Worm (Caenorhabditis elegans) whole organism, L3 larva: ENCODE data around the gene F19B10.6.

Experiments used
- aly-2 ChIP-seq: fragments of 150-350 bp; optimal IDR thresholded peaks from 2 replicates; lab custom pipeline; 2014; ENCODE audit warnings: missing biosample characterization, missing genetic modification characterization
- ama-1 ChIP-seq: fragments of 150-350 bp; optimal IDR thresholded peaks from 2 replicates; lab custom pipeline; 2018
- ceh-82 ChIP-seq: fragments of 150-350 bp; optimal IDR thresholded peaks from 2 replicates; lab custom pipeline; 2014; ENCODE audit warnings: missing biosample characterization, missing genetic modification characterization
- fkh-10 ChIP-seq: sonication (generic microtip); optimal IDR thresholded peaks from 2 replicates; lab custom pipeline; 2017; ENCODE audit warnings: missing biosample characterization, missing genetic modification reagents, missing genetic modification characterization
- lin-39 ChIP-seq: fragments of 150-350 bp; optimal IDR thresholded peaks from 2 replicates; lab custom pipeline; 2018; ENCODE audit warnings: missing biosample characterization, missing genetic modification reagents, missing genetic modification characterization
- nhr-25 ChIP-seq: sonication (generic microtip); optimal IDR thresholded peaks from 2 replicates; lab custom pipeline; 2017; ENCODE audit warnings: missing biosample characterization, missing genetic modification characterization
- nhr-28 ChIP-seq: fragments of 150-350 bp; optimal IDR thresholded peaks from 2 replicates; lab custom pipeline; 2014; ENCODE audit warnings: missing biosample characterization, missing genetic modification characterization
- nhr-67 ChIP-seq: fragments of 150-350 bp; optimal IDR thresholded peaks from 2 replicates; lab custom pipeline; 2014; ENCODE audit warnings: missing biosample characterization, missing genetic modification characterization
- nhr-77 ChIP-seq: fragments of 150-350 bp; optimal IDR thresholded peaks from 2 replicates; lab custom pipeline; 2014; ENCODE audit warnings: missing biosample characterization, missing genetic modification characterization
- pqm-1 ChIP-seq: fragments of 150-350 bp; optimal IDR thresholded peaks from 2 replicates; lab custom pipeline; 2017; ENCODE audit warnings: missing biosample characterization, missing genetic modification characterization, inconsistent platforms
- unc-39 ChIP-seq: sonication (generic microtip); optimal IDR thresholded peaks from 4 replicates; lab custom pipeline; 2017; ENCODE audit warnings: missing biosample characterization, missing genetic modification characterization
- ztf-11 ChIP-seq: fragments of 150-350 bp; optimal IDR thresholded peaks from 2 replicates; lab custom pipeline; 2014; ENCODE audit warnings: missing biosample characterization, missing genetic modification characterization
- ztf-4 ChIP-seq: fragments of 150-350 bp; optimal IDR thresholded peaks from 2 replicates; lab custom pipeline; 2014; ENCODE audit warnings: missing biosample characterization, missing genetic modification characterization

- TF ChIP-seq lin-39 (tag; lab: Kevin White, UChicago) = no peak
- TF ChIP-seq pqm-1 (tag; lab: Kevin White, UChicago) = no peak
- no peak for TF ChIP-seq nhr-77 (tag; lab: Kevin White, UChicago)
- no peak for TF ChIP-seq ztf-4 (tag; lab: Kevin White, UChicago)
- no peak for TF ChIP-seq aly-2 (tag; lab: Kevin White, UChicago)
- TF ChIP-seq nhr-67 (tag; lab: Kevin White, UChicago) = no peak
- TF ChIP-seq nhr-28 = no peak
- no peak for TF ChIP-seq unc-39
- no peak for TF ChIP-seq fkh-10
- TF ChIP-seq ama-1 = no peak
- TF ChIP-seq nhr-25 (tag; lab: Kevin White, UChicago) = no peak
- no peak for TF ChIP-seq ztf-11 (tag; lab: Kevin White, UChicago)
- TF ChIP-seq ceh-82 (tag; lab: Kevin White, UChicago) = no peak
These were observed 32.9 kb downstream of the F19B10.6 start, which contains the start of gene M151.2 for ce11 chrII:3630810-3631209.
